Worm (Caenorhabditis elegans): Measurements from ENCODE around the gene clec-179.
A peak's percentile ranks its signal among the peaks of the same experiment; 100 is the strongest.

Gene clec-179

DNA sequence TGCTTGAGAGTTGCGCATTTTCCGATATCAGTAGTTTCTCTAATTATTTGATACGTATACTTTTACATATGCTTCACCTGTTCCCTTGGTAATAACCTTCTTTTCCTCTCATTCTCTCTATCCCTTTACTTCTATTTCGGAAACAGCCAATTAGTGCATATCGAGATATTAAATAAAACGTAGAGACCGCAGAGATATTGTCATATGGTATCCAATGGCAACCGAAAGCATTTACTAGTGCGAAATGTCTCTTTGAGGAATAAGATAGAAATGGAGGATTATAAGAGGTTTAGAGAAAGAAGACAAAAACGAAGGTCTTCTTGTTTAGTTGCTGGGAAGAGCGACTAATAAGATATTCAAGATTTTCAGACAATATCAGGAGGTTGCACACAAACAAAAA, 28.1 kb downstream of the clec-179 start, which contains the start of gene maph-9:
TSS of gene maph-9 (plus strand) at position 273 of the 400 bp plus-strand sequence.
- TF ChIP-seq nfya-1 (tag; optimal IDR thresholded peaks at IDR 0.05) (peak; percentile 44), ceh-31 (tag; optimal IDR thresholded peaks at IDR 0.05) (peak; percentile 28), hlh-8 (tag; optimal IDR thresholded peaks at IDR 0.05) (no peak), che-1 (tag; optimal IDR thresholded peaks at IDR 0.05) (no peak), unc-55 (GFP tag; optimal IDR thresholded peaks at IDR 0.05) (no peak), fax-1 (tag; optimal IDR thresholded peaks at IDR 0.05) (no peak), dmd-4 (tag; optimal IDR thresholded peaks at IDR 0.05; ENCODE audit: borderline replicate concordance) (no peak), ets-4 (tag; optimal IDR thresholded peaks at IDR 0.05) (no peak), ceh-14 (tag; optimal IDR thresholded peaks at IDR 0.05) (peak; percentile 30), ceh-24 (tag; optimal IDR thresholded peaks at IDR 0.05) (no peak), gmeb-2 (tag; optimal IDR thresholded peaks at IDR 0.05) (no peak), ceh-18 (tag; optimal IDR thresholded peaks at IDR 0.05) (no peak), F13H6.1 (tag; optimal IDR thresholded peaks at IDR 0.05) (no peak), pax-1 (tag; optimal IDR thresholded peaks at IDR 0.05) (no peak)

DNA sequence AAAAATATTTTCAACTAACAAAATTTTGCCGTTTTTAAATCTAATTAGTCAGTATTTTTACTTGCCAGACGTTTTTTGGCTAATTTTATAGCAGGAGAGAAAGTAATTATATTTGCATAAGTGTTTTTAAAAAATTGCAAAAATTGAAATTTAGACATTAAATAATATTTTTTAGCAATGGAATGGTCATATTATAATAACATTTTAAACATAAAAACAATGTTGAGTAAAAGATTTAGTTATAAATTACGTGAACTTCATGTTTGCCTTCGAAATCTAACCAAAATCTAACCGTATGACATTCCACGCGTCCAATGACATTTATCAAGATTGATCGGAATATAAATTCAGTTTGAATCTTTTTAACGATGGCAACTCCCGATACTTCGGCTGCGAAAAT, 30.1 kb downstream of the clec-179 start, which contains the start of gene C34D4.2:
TSS of gene C34D4.2 (plus strand) at position 301 of the 400 bp plus-strand sequence.
- no peak for TF ChIP-seq T23F11.4 (GFP tag; optimal IDR thresholded peaks at IDR 0.05)
- no peak for TF ChIP-seq ceh-22 (tag; optimal IDR thresholded peaks at IDR 0.05)
- no peak for TF ChIP-seq che-1 (tag; optimal IDR thresholded peaks at IDR 0.05)
- TF ChIP-seq nfya-1 (tag; optimal IDR thresholded peaks at IDR 0.05) = no peak
- no peak for TF ChIP-seq ceh-34 (tag; optimal IDR thresholded peaks at IDR 0.05)
- TF ChIP-seq ceh-24 (tag; optimal IDR thresholded peaks at IDR 0.05) = no peak
- TF ChIP-seq fkh-6 (tag; optimal IDR thresholded peaks at IDR 0.05) = no peak
- TF ChIP-seq dmd-4 (tag; optimal IDR thresholded peaks at IDR 0.05; ENCODE audit: borderline replicate concordance) = no peak
- TF ChIP-seq unc-3 (GFP tag; conservative IDR thresholded peaks at IDR 0.05) = no peak
- TF ChIP-seq unc-3 (tag; optimal IDR thresholded peaks at IDR 0.05) = no peak
- TF ChIP-seq dve-1 (tag; optimal IDR thresholded peaks at IDR 0.05) = no peak
- no peak for TF ChIP-seq C38D4.7 (GFP tag; optimal IDR thresholded peaks at IDR 0.05)
- no peak for TF ChIP-seq hlh-15 (tag; optimal IDR thresholded peaks at IDR 0.05)

DNA sequence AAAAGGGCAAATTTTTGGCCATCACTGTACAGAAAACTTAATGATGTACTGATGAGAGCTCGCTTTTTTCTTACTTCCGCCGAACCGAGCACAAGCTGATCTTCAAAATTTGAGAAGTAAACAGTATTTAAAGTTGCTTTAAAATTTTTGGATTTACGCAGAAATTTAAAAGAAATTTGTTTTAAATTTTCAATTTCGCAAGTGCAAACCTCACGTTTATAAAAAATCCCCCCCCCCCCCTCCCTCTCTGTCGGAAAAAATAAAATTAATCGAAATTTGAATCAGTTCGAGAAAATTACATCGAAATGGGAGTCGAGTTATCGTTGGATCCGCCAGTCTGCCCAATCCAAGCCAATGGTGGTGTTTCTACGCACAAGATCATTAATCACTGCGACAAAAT, 31.1 kb downstream of the clec-179 start, which contains the start of gene C34D4.3:
TSS of gene C34D4.3 (plus strand) at position 301 of the 400 bp plus-strand sequence.
- TF ChIP-seq pag-3 (tag; optimal IDR thresholded peaks at IDR 0.05; ENCODE audit: borderline replicate concordance) (no peak), dmd-4 (tag; optimal IDR thresholded peaks at IDR 0.05; ENCODE audit: borderline replicate concordance) (no peak), ceh-31 (tag; optimal IDR thresholded peaks at IDR 0.05) (no peak)

DNA sequence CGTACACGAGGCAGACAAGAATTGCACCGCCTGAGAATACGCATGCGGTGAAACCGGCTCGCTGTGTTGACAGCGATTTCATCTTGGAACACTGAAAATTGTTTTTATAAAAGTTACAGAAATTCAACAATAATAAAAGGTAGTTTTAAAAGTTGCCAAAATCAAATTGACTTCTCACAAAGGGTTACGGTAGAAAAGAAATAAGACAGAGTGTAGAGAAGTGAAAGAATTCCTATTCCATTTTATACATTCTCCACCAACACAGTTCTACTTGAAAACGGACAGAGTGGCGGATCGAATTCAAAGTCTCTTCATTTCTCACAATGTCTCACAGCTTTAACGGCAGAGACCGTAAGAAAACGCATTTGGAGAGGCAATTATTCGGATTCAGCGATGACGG, 32.1 kb downstream of the clec-179 start, which contains the start of gene col-113:
TSS of gene col-113 (minus strand) at position 101 of the 400 bp plus-strand sequence.
- TF ChIP-seq zip-5 (tag; optimal IDR thresholded peaks at IDR 0.05) (no peak), lim-6 (tag; optimal IDR thresholded peaks at IDR 0.05) (no peak), pat-9 (tag; optimal IDR thresholded peaks at IDR 0.05) (no peak)

DNA sequence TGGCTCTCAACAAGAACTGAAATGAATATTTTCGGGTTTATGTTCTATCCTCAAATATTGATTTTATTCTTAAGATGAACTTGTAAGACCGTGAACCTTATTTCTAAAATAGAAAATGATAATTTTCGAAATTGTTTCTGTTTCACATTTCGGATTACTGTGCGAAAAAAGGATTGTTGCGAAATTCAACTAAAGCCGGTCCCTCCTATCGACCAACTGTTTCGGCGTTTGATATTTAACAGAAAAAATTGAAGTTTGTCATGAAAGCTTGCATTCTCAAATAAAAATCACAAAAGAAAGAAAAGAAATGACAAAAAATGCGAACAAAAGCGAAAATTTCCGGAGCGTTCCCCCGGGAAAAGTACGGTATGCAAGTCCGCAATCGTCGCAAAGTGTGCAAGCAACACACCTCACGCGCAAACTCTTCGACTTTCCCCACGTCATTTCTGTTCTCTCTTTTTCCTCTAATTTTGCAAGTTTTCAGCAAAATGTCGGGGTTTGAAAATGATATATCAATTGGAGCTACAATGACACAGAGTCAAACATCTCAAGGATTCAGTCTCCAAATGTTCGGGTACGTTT, 35.4 kb downstream of the clec-179 start, which contains the start of gene C34D4.4:
TSS of gene C34D4.4 (plus strand) at position 342 of the 582 bp plus-strand sequence.
- TF ChIP-seq nfya-1 (tag; optimal IDR thresholded peaks at IDR 0.05) = peak; percentile 16
- no peak for TF ChIP-seq C38D4.7 (GFP tag; optimal IDR thresholded peaks at IDR 0.05)

DNA sequence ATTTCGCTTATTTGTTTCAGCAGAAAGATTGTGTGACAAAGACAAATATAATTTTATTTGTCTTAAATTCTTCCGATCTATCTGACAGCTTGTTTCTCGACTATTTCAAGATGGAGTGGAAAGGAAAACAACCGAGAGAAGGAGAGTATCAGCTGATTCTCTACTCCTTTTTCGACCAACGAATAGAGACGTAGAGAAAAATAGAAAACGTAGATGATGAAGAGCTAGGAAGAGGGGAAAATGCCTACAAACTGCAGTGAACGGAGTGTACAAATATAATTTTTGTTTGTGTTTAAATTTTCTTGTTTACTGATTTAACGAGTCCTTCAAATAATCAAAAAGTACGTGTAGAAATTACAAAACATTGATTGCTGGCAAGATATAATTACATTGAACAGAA, 36.8 kb downstream of the clec-179 start:
- TF ChIP-seq nhr-232 (tag; optimal IDR thresholded peaks at IDR 0.05) (no peak), unc-3 (GFP tag; conservative IDR thresholded peaks at IDR 0.05) (no peak), unc-3 (tag; optimal IDR thresholded peaks at IDR 0.05) (no peak), hlh-15 (tag; optimal IDR thresholded peaks at IDR 0.05) (no peak), ceh-2 (tag; optimal IDR thresholded peaks at IDR 0.05) (no peak), lin-11 (tag; optimal IDR thresholded peaks at IDR 0.05) (no peak), hlh-30 (tag; optimal IDR thresholded peaks at IDR 0.05; ENCODE audit: insufficient read depth) (peak; percentile 55), ahr-1 (tag; optimal IDR thresholded peaks at IDR 0.05) (no peak), zip-5 (tag; optimal IDR thresholded peaks at IDR 0.05) (no peak), nfya-1 (tag; optimal IDR thresholded peaks at IDR 0.05) (peak; percentile 2), K02D7.2 (tag; optimal IDR thresholded peaks at IDR 0.05) (no peak), Y22D7AL.16 (tag; optimal IDR thresholded peaks at IDR 0.05) (no peak), F13H6.1 (tag; optimal IDR thresholded peaks at IDR 0.05) (no peak), eyg-1 (tag; optimal IDR thresholded peaks at IDR 0.05) (no peak)
